Fruit fly (Drosophila melanogaster) whole organism, adult: ENCODE measurements around the gene CG46042.

Experiments used
- CG11617 ChIP-seq: fragments of 200-800 bp; sonication (Bioruptor generic); optimal IDR thresholded peaks from 2 replicates; lab custom pipeline; 2017; ENCODE audit warnings: mild to moderate bottlenecking, missing biosample characterization, missing genetic modification reagents, missing genetic modification characterization
- Crg-1 ChIP-seq: fragments of 200-800 bp; sonication (Bioruptor generic); optimal IDR thresholded peaks from 2 replicates; lab custom pipeline; 2016; ENCODE audit warnings: missing biosample characterization, missing genetic modification characterization
- kay ChIP-seq: fragments of 200-800 bp; sonication (Bioruptor generic); peaks from one replicate; lab custom pipeline; 2016; ENCODE audit warnings: missing biosample characterization, missing genetic modification characterization, borderline replicate concordance

DNA sequence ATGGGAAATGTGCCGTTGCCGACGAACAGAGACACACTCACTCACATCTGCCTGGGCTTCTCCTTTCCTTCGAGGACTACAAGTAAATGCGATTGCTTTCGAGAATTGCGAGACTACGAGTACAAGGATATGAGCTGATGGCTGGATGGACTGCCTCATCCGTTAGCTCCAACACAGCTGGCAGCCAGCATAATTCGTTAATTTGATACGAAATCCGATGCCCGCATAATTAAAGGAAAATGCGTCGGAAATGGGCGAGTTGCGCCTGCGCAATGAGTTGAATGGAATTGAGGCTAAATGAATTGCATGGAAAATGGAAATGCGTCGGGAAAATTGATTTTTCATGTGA, 6.5 kb downstream of the CG46042 start:
- TF ChIP-seq kay (no peak), CG11617 (no peak), Crg-1 (no peak)
